Worm (Caenorhabditis elegans): ENCODE results near the gene C03F11.2.

C03F11.2 gene

DNA sequence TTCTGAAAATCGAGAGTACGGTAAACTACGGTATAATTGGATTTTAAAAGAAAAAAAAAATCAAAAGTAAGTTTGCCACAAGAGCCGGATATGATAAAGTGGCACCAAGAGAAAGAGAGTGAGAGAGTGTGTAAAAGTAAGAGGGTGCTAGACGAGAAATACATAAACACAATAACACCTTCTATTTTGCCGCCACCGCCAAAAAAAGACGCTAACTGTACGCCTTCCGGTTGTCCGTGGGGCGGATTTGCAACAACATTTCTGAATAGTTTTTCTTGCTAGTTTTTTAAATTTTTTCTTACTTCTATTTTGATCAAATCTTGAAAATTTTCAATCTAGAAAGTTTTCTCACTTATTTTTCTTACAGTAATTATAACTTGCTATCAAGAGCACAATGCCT, 24.6 kb downstream of the C03F11.2 start, which contains the start of gene F35C8.8:
Gene F35C8.8 (minus strand): TSS at position 2 of the 400 bp plus-strand sequence.
- TF ChIP-seq scrt-1 (GFP tag; IDR thresholded peaks at IDR 0.05) (no peak), tbx-11 (GFP tag; IDR thresholded peaks at IDR 0.05) (no peak), pes-1 (GFP tag; IDR thresholded peaks at IDR 0.05) (no peak), flt-1 (GFP tag; IDR thresholded peaks at IDR 0.05) (no peak), sea-1 (GFP tag; conservative IDR thresholded peaks at IDR 0.05) (no peak), aly-1 (tag; optimal IDR thresholded peaks at IDR 0.05) (no peak), hnd-1 (tag; optimal IDR thresholded peaks at IDR 0.05) (no peak), F13C5.2 (tag; optimal IDR thresholded peaks at IDR 0.05) (no peak), ceh-36 (tag; optimal IDR thresholded peaks at IDR 0.05) (no peak), ceh-13 (GFP tag; optimal IDR thresholded peaks at IDR 0.05) (no peak), ets-7 (tag; optimal IDR thresholded peaks at IDR 0.05) (no peak), B0310.2 (tag; optimal IDR thresholded peaks at IDR 0.05) (no peak)

DNA sequence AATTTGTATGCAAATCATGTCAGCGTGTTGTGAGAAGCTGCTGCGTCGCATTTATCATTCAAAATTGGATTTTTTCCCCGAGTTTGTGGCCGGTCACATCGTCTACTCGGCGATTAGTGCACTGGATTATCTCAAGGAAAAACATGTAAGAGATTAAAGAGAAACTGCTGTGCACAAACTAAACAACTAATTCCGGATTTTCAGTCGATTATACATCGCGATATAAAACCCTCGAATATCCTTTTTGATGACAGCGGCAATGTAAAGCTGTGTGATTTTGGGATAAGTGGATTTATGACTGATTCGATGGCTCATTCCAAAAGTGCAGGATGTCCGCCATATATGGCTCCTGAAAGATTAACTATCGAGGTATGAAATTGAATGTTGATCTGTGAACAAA, 26.6 kb downstream of the C03F11.2 start:
- no peak for TF ChIP-seq hnd-1 (tag; optimal IDR thresholded peaks at IDR 0.05)
- no peak for TF ChIP-seq ceh-36 (tag; optimal IDR thresholded peaks at IDR 0.05)
- TF ChIP-seq scrt-1 (GFP tag; IDR thresholded peaks at IDR 0.05) = no peak
- TF ChIP-seq tra-4 (tag; optimal IDR thresholded peaks at IDR 0.05) = no peak
- no peak for TF ChIP-seq flt-1 (GFP tag; IDR thresholded peaks at IDR 0.05)
- TF ChIP-seq B0310.2 (tag; optimal IDR thresholded peaks at IDR 0.05) = no peak
- TF ChIP-seq ets-7 (tag; optimal IDR thresholded peaks at IDR 0.05) = no peak
- TF ChIP-seq hmbx-1 (tag; optimal IDR thresholded peaks at IDR 0.05) = no peak
- no peak for TF ChIP-seq aly-1 (tag; optimal IDR thresholded peaks at IDR 0.05)
- no peak for TF ChIP-seq hmg-4 (GFP tag; optimal IDR thresholded peaks at IDR 0.05)
- TF ChIP-seq ceh-13 (GFP tag; optimal IDR thresholded peaks at IDR 0.05) = no peak
- TF ChIP-seq tbx-37 (GFP tag; conservative IDR thresholded peaks at IDR 0.05) = no peak
- TF ChIP-seq tbx-11 (GFP tag; IDR thresholded peaks at IDR 0.05) = no peak
- TF ChIP-seq pes-1 (GFP tag; IDR thresholded peaks at IDR 0.05) = no peak
- TF ChIP-seq sea-1 (GFP tag; conservative IDR thresholded peaks at IDR 0.05) = no peak
- TF ChIP-seq ama-1 (optimal IDR thresholded peaks at IDR 0.05) = no peak
- TF ChIP-seq F13C5.2 (tag; optimal IDR thresholded peaks at IDR 0.05) = no peak

DNA sequence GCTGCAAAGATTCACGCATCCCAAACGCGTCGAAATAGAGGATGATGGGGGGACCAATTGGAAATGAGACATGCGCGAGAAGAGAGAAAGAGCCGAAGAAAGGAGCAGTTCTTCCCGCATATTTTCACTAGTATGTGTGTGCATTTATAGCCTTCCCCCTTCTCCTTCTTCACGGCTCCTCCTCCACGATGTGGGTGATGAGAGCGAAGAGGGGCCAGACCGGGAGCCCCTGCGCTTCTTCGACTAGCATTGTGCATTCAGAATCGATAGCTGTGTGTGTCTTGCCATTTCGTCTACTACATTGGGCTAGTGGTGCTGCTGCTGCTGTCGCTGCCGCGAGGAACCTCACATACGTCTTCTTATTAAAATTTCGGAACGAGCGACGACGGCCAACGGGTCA, 29.0 kb downstream of the C03F11.2 start, which contains the start of gene jkk-1:
Gene jkk-1 (plus strand): TSS at position 249 of the 400 bp plus-strand sequence.
- TF ChIP-seq ama-1 (optimal IDR thresholded peaks at IDR 0.05) (no peak), B0310.2 (tag; optimal IDR thresholded peaks at IDR 0.05) (no peak), flt-1 (GFP tag; IDR thresholded peaks at IDR 0.05) (no peak), scrt-1 (GFP tag; IDR thresholded peaks at IDR 0.05) (no peak), hnd-1 (tag; optimal IDR thresholded peaks at IDR 0.05) (no peak), ceh-13 (GFP tag; optimal IDR thresholded peaks at IDR 0.05) (no peak), hmg-4 (GFP tag; optimal IDR thresholded peaks at IDR 0.05) (no peak), tbx-11 (GFP tag; IDR thresholded peaks at IDR 0.05) (no peak), pes-1 (GFP tag; IDR thresholded peaks at IDR 0.05) (no peak), tra-4 (tag; optimal IDR thresholded peaks at IDR 0.05) (no peak)

DNA sequence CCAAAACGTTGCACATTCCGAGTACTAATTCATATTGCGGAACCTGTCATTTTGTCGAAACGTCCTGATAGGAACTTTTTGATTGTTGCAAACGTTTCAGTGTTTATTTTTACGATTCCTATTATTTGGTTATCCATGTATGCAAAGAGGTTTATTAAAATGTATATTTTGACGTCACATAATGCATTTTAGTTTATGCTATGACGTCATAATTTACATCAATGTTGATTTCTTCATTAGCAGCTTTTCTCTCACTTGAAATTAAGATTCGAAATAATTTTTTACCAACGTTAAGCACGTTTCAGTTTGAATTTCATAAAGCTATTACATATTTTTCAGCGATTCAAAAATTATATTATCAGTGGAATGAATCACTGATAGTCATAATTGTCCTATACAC, 30.6 kb downstream of the C03F11.2 start:
- TF ChIP-seq flt-1 (GFP tag; IDR thresholded peaks at IDR 0.05) = no peak

DNA sequence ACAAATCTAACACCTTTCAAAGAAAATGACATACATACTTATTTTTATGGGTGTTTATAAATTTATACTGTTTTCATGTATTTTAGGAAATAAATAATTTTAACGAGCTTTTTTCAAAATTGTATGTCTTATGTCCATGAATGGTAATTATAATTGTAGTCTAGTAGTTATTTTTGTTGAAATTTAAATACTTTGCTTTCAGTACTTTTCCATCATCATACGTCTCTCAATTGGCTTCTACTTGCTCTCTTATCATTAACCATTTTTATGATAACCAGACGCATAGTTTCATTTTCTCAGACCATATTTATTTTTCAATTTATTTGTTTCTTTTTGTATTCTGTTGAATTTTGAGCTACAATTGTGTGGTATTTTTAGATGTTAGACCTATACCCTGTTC, 31.8 kb downstream of the C03F11.2 start, which contains the start of gene F35C8.5:
Gene F35C8.5 (plus strand): TSS at position 377 of the 400 bp plus-strand sequence.
- TF ChIP-seq hmbx-1 (tag; optimal IDR thresholded peaks at IDR 0.05) = no peak
- no peak for TF ChIP-seq ets-7 (tag; optimal IDR thresholded peaks at IDR 0.05)
- TF ChIP-seq ceh-13 (GFP tag; optimal IDR thresholded peaks at IDR 0.05) = no peak
- no peak for TF ChIP-seq sea-1 (GFP tag; conservative IDR thresholded peaks at IDR 0.05)

DNA sequence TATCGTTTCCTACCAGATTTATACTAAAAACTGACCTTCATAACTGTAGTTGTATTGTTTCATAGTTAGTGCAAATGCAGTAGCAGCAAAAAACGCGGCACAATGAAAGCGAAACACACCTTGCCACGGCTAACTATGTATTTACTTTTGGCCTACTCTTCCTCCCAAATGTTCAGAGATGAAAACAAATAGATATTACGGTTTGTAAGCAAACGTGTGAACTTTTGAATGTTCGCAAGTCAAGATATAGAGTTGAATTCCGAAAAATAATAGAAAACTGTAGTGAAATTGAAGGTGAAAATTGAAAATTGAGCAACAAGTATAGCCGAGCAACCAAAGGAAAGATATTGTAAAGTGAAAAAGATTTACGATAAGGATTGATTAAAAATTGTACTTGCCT, 33.0 kb downstream of the C03F11.2 start, which contains the start of gene chtl-1:
Gene chtl-1 (minus strand): TSS at position 101 of the 400 bp plus-strand sequence.
- TF ChIP-seq hmg-4 (GFP tag; optimal IDR thresholded peaks at IDR 0.05) (no peak), hmbx-1 (tag; optimal IDR thresholded peaks at IDR 0.05) (no peak), ets-7 (tag; optimal IDR thresholded peaks at IDR 0.05) (no peak), sea-1 (GFP tag; conservative IDR thresholded peaks at IDR 0.05) (no peak), flt-1 (GFP tag; IDR thresholded peaks at IDR 0.05) (no peak), ceh-13 (GFP tag; optimal IDR thresholded peaks at IDR 0.05) (no peak), B0310.2 (tag; optimal IDR thresholded peaks at IDR 0.05) (no peak), tbx-37 (GFP tag; conservative IDR thresholded peaks at IDR 0.05) (no peak)

DNA sequence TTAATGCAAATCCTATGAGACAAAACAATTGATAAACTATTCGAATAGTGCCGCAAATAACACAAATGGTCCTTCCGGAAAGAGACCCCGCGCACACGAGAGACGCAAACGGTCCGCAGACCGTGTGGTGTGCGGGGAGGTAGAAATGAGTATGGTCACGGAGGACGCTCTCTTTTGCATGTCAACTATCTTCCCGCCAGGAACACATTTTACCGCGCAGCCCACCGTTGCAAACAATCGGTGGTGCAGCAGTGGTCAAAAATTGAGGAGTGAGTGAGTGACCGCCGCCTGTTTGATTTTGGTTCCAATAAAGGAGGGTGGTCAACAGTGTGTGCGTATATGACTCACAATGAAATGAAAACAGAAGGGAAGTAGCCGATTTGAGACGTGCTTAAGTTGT, 36.5 kb downstream of the C03F11.2 start:
- TF ChIP-seq scrt-1 (GFP tag; IDR thresholded peaks at IDR 0.05) (no peak), sea-1 (GFP tag; conservative IDR thresholded peaks at IDR 0.05) (no peak), tbx-11 (GFP tag; IDR thresholded peaks at IDR 0.05) (no peak), flt-1 (GFP tag; IDR thresholded peaks at IDR 0.05) (no peak), tra-4 (tag; optimal IDR thresholded peaks at IDR 0.05) (no peak), ceh-13 (GFP tag; optimal IDR thresholded peaks at IDR 0.05) (no peak), ets-7 (tag; optimal IDR thresholded peaks at IDR 0.05) (no peak), hmg-4 (GFP tag; optimal IDR thresholded peaks at IDR 0.05) (peak; percentile 75), aly-1 (tag; optimal IDR thresholded peaks at IDR 0.05) (peak; percentile 12), hmbx-1 (tag; optimal IDR thresholded peaks at IDR 0.05) (no peak), ceh-36 (tag; optimal IDR thresholded peaks at IDR 0.05) (no peak)

DNA sequence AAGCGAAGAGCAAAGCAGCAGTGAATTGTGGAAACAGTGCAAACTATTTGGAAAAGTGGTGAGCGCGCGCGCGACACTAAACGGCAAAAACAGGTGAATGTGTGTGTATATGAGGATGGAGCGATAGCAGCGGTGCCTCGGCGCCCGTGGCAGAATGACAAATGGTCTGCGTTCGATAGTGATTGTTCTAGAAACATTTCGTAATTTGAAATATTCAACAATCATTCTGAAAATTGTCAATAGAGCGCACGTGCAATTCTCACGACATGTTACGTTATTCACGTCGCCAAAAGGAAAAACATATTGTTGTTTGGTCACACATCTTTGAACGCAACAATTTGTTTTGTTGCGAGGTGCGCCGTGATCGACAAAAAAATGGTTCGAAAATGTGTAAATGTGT, 41.9 kb downstream of the C03F11.2 start:
- TF ChIP-seq hmbx-1 (tag; optimal IDR thresholded peaks at IDR 0.05) (no peak), pes-1 (GFP tag; IDR thresholded peaks at IDR 0.05) (no peak), scrt-1 (GFP tag; IDR thresholded peaks at IDR 0.05) (no peak), F13C5.2 (tag; optimal IDR thresholded peaks at IDR 0.05) (no peak), aly-1 (tag; optimal IDR thresholded peaks at IDR 0.05) (no peak), tbx-11 (GFP tag; IDR thresholded peaks at IDR 0.05) (no peak), sea-1 (GFP tag; conservative IDR thresholded peaks at IDR 0.05) (no peak), ceh-13 (GFP tag; optimal IDR thresholded peaks at IDR 0.05) (no peak), tra-4 (tag; optimal IDR thresholded peaks at IDR 0.05) (no peak), ceh-36 (tag; optimal IDR thresholded peaks at IDR 0.05) (no peak), tbx-37 (GFP tag; conservative IDR thresholded peaks at IDR 0.05) (no peak), ets-7 (tag; optimal IDR thresholded peaks at IDR 0.05) (no peak), hnd-1 (tag; optimal IDR thresholded peaks at IDR 0.05) (no peak), hmg-4 (GFP tag; optimal IDR thresholded peaks at IDR 0.05) (no peak), B0310.2 (tag; optimal IDR thresholded peaks at IDR 0.05) (no peak), flt-1 (GFP tag; IDR thresholded peaks at IDR 0.05) (no peak)

Measured in whole organism, early embryonic.